Worm (Caenorhabditis elegans): ENCODE measurements around the gene F57B9.8.
A peak's percentile ranks its signal among the peaks of the same experiment; 100 is the strongest.

Gene F57B9.8

ce11 chrIII:6971662-6972284 lies 36.7 kb upstream of the F57B9.8 start, which contains the start of the genes eef-1A.1 and rfc-4 (continued):
- no peak for TF ChIP-seq pag-3 (tag; optimal IDR thresholded peaks at IDR 0.05; ENCODE audit: borderline replicate concordance)
- peak; percentile 0 for TF ChIP-seq pha-2 (tag; optimal IDR thresholded peaks at IDR 0.05)
- no peak for TF ChIP-seq lim-6 (tag; optimal IDR thresholded peaks at IDR 0.05)
- TF ChIP-seq ceh-18 (tag; optimal IDR thresholded peaks at IDR 0.05), result peak; percentile 76
- peak; percentile 34 for TF ChIP-seq rnt-1 (tag; optimal IDR thresholded peaks at IDR 0.05)
- peak; percentile 94 for TF ChIP-seq hlh-30 (tag; optimal IDR thresholded peaks at IDR 0.05; ENCODE audit: insufficient read depth)
- TF ChIP-seq ets-4 (tag; optimal IDR thresholded peaks at IDR 0.05), result peak; percentile 65
- TF ChIP-seq dmd-4 (tag; optimal IDR thresholded peaks at IDR 0.05; ENCODE audit: borderline replicate concordance), result no peak
- TF ChIP-seq hlh-15 (tag; optimal IDR thresholded peaks at IDR 0.05), result no peak
- peak; percentile 29 for TF ChIP-seq fax-1 (tag; optimal IDR thresholded peaks at IDR 0.05)
- peak; percentile 74 for TF ChIP-seq ceh-31 (tag; optimal IDR thresholded peaks at IDR 0.05)
- no peak for TF ChIP-seq T23F11.4 (GFP tag; optimal IDR thresholded peaks at IDR 0.05)
- TF ChIP-seq nhr-232 (tag; optimal IDR thresholded peaks at IDR 0.05), result no peak
- no peak for TF ChIP-seq hlh-6 (tag; optimal IDR thresholded peaks at IDR 0.05)
- peak; percentile 63 for TF ChIP-seq K09A11.1 (tag; optimal IDR thresholded peaks at IDR 0.05; ENCODE audit: insufficient read depth)
- peak; percentile 55 for TF ChIP-seq ceh-14 (tag; optimal IDR thresholded peaks at IDR 0.05)
- TF ChIP-seq pha-4 (tag; optimal IDR thresholded peaks at IDR 0.05), result no peak
- TF ChIP-seq dve-1 (tag; optimal IDR thresholded peaks at IDR 0.05), result peak; percentile 72
- TF ChIP-seq ahr-1 (tag; optimal IDR thresholded peaks at IDR 0.05), result no peak
- TF ChIP-seq elt-4 (tag; optimal IDR thresholded peaks at IDR 0.05), result no peak
- peak; percentile 68 for TF ChIP-seq unc-86 (tag; optimal IDR thresholded peaks at IDR 0.05)
- no peak for TF ChIP-seq ceh-24 (tag; optimal IDR thresholded peaks at IDR 0.05)
- TF ChIP-seq Y22D7AL.16 (tag; optimal IDR thresholded peaks at IDR 0.05), result no peak
- peak; percentile 48; the same call in 1 of the 2 replicates for TF ChIP-seq sox-2 (GFP tag; IDR thresholded peaks at IDR 0.05)

- no peak for TF ChIP-seq nhr-232 (tag; optimal IDR thresholded peaks at IDR 0.05)
Observed at ce11 chrIII:6970744-6971143, 35.6 kb upstream of the F57B9.8 start.

- no peak for TF ChIP-seq hlh-13 (GFP tag; optimal IDR thresholded peaks at IDR 0.05)
- TF ChIP-seq elt-4 (tag; optimal IDR thresholded peaks at IDR 0.05), result no peak
- no peak for TF ChIP-seq syd-9 (tag; optimal IDR thresholded peaks at IDR 0.05)
- no peak for TF ChIP-seq pha-2 (tag; optimal IDR thresholded peaks at IDR 0.05)
- no peak for TF ChIP-seq Y22D7AL.16 (tag; optimal IDR thresholded peaks at IDR 0.05)
- no peak for TF ChIP-seq ceh-14 (tag; optimal IDR thresholded peaks at IDR 0.05)
- no peak for TF ChIP-seq hlh-30 (tag; optimal IDR thresholded peaks at IDR 0.05; ENCODE audit: insufficient read depth)
- no peak for TF ChIP-seq npax-4 (tag; optimal IDR thresholded peaks at IDR 0.05)
- no peak for TF ChIP-seq ets-4 (tag; optimal IDR thresholded peaks at IDR 0.05)
- TF ChIP-seq unc-86 (tag; optimal IDR thresholded peaks at IDR 0.05), result no peak
- TF ChIP-seq hlh-15 (tag; optimal IDR thresholded peaks at IDR 0.05), result no peak
- no peak for TF ChIP-seq odd-2 (tag; optimal IDR thresholded peaks at IDR 0.05)
- no peak for TF ChIP-seq pros-1 (tag; optimal IDR thresholded peaks at IDR 0.05)
- no peak for TF ChIP-seq F13H6.1 (tag; optimal IDR thresholded peaks at IDR 0.05)
- TF ChIP-seq fkh-10 (GFP tag; optimal IDR thresholded peaks at IDR 0.05), result no peak
- no peak for TF ChIP-seq pag-3 (tag; optimal IDR thresholded peaks at IDR 0.05; ENCODE audit: borderline replicate concordance)
Observed at ce11 chrIII:6969781-6970342, 34.7 kb upstream of the F57B9.8 start.

- TF ChIP-seq madf-2 (tag; optimal IDR thresholded peaks at IDR 0.05) (no peak), F13H6.1 (tag; optimal IDR thresholded peaks at IDR 0.05) (no peak), unc-3 (GFP tag; conservative IDR thresholded peaks at IDR 0.05) (no peak), unc-3 (tag; optimal IDR thresholded peaks at IDR 0.05) (no peak), lin-11 (tag; optimal IDR thresholded peaks at IDR 0.05) (no peak), tbx-2 (tag; optimal IDR thresholded peaks at IDR 0.05) (no peak)
Observed at ce11 chrIII:6969090-6969489, 34.0 kb upstream of the F57B9.8 start, which contains the start of gene F31E3.12. TSS of gene F31E3.12 (plus strand) at chrIII:6969390.
